Worm (Caenorhabditis elegans): ENCODE measurements around the gene dao-3.

dao-3 gene

DNA sequence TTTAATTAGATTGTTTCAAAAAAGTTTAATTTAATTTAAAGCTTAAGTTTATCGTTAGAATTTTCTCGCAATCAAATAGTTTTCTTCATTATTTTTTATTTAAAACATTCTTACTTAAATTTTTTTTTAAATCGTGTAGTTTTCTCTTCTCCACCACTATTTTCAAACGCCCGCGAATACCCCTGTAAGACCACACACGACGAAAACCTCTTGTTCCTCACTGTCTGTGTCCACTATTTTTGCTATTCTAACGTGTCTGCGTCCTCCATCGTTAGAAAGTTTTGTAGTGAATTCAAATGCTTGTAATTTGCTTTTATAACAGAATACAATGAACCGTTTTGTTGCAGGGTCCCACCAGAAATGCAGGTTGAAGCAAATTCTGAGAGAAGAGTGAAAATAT lies 45.4 kb downstream of the dao-3 start, which contains the start of gene xol-1:
Gene xol-1, plus strand, starts transcription at position 347 of the 400 bp plus-strand sequence.
- TF ChIP-seq sdc-2 (tag; optimal IDR thresholded peaks at IDR 0.05): peak; percentile 83
- TF ChIP-seq hlh-13 (GFP tag; optimal IDR thresholded peaks at IDR 0.05): no peak
- no peak for TF ChIP-seq eyg-1 (tag; optimal IDR thresholded peaks at IDR 0.05)

DNA sequence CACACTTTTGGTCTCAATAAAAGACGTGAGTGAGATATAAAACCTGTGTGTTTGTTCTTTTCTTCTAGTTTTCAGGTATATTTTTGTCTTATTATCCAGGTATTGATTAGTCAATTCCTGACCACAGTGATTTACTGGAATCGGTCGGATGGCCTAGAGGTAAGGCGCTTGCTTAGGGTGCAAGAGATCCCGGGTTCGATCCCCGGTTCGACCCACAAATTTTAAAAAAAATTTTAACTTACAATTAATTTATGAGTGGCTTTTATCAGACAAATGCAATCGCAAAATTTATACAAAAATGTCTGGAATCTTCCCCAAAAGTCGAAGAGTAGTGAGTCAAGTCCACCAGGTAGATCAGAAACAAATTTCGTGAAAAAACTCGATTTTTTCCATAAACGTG lies 49.0 kb downstream of the dao-3 start:
- TF ChIP-seq hlh-6 (tag; optimal IDR thresholded peaks at IDR 0.05) (no peak), hlh-8 (tag; optimal IDR thresholded peaks at IDR 0.05) (no peak)

DNA sequence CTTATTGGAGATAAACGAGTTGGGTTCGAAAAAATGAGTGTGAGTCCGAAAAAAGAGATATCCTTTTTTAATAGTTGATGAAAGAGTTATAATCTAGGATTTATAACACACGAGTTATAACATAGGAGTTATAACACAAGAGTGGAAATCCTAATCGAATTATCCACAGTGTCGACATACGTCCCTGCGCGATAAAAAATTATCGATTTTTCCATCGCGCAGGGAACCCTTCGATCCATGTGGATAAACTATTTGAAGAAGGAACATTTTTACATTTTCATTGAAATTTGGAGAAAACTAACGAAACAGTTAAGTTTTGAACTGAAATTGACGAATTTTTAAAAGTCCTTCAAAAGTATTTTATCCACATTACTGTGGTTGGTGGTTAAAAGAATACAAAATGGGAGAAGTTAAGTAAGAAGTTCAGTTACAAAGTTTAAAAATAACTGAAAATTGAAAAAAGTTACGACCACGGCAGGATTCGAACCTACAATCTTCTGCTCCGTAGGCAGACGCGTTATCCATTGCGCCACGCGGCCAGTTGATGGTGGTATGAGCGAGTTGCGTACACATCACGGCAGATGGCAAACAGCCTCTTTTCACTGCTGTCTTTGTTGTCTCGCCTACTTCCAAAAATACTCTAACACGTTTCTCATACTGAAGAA lies 50.0 kb downstream of the dao-3 start:
- TF ChIP-seq npax-4 (tag; optimal IDR thresholded peaks at IDR 0.05) (no peak), hlh-13 (GFP tag; optimal IDR thresholded peaks at IDR 0.05) (peak; percentile 38), tbx-7 (tag; optimal IDR thresholded peaks at IDR 0.05) (peak; percentile 17), pat-9 (tag; optimal IDR thresholded peaks at IDR 0.05) (peak; percentile 22), mec-3 (tag; optimal IDR thresholded peaks at IDR 0.05; ENCODE audit: borderline replicate concordance) (no peak), zip-5 (tag; optimal IDR thresholded peaks at IDR 0.05) (no peak), T23F11.4 (GFP tag; optimal IDR thresholded peaks at IDR 0.05) (no peak), pqm-1 (tag; optimal IDR thresholded peaks at IDR 0.05) (peak; percentile 66), gmeb-2 (tag; optimal IDR thresholded peaks at IDR 0.05) (no peak), nhr-11 (tag; optimal IDR thresholded peaks at IDR 0.05) (no peak), ceh-31 (tag; optimal IDR thresholded peaks at IDR 0.05) (peak; percentile 95), odd-2 (tag; optimal IDR thresholded peaks at IDR 0.05) (no peak), fkh-6 (tag; optimal IDR thresholded peaks at IDR 0.05) (no peak), syd-9 (tag; optimal IDR thresholded peaks at IDR 0.05) (peak; percentile 36), unc-86 (tag; optimal IDR thresholded peaks at IDR 0.05) (peak; percentile 71), ceh-19 (GFP tag; optimal IDR thresholded peaks at IDR 0.05) (no peak), K02D7.2 (tag; optimal IDR thresholded peaks at IDR 0.05) (no peak), pha-4 (tag; optimal IDR thresholded peaks at IDR 0.05) (no peak), ama-1 (optimal IDR thresholded peaks at IDR 0.05) (no peak), ref-2 (tag; optimal IDR thresholded peaks at IDR 0.05) (peak; percentile 95), elt-2 (tag; optimal IDR thresholded peaks at IDR 0.05) (peak; percentile 28), ceh-18 (tag; optimal IDR thresholded peaks at IDR 0.05) (peak; percentile 99), lim-6 (tag; optimal IDR thresholded peaks at IDR 0.05) (no peak), pax-1 (tag; optimal IDR thresholded peaks at IDR 0.05) (peak; percentile 69), eyg-1 (tag; optimal IDR thresholded peaks at IDR 0.05) (no peak), nfya-1 (tag; optimal IDR thresholded peaks at IDR 0.05) (peak; percentile 94), ceh-34 (tag; optimal IDR thresholded peaks at IDR 0.05) (peak; percentile 75), sdc-2 (tag; optimal IDR thresholded peaks at IDR 0.05) (peak; percentile 99), ceh-48 (tag; optimal IDR thresholded peaks at IDR 0.05) (peak; percentile 99), hlh-15 (tag; optimal IDR thresholded peaks at IDR 0.05) (no peak), ceh-30 (tag; optimal IDR thresholded peaks at IDR 0.05) (peak; percentile 71), fkh-10 (GFP tag; optimal IDR thresholded peaks at IDR 0.05) (peak; percentile 66), sox-2 (GFP tag; IDR thresholded peaks at IDR 0.05) (no peak), ztf-16 (tag; optimal IDR thresholded peaks at IDR 0.05) (no peak), C38D4.7 (GFP tag; optimal IDR thresholded peaks at IDR 0.05) (no peak), che-1 (tag; optimal IDR thresholded peaks at IDR 0.05) (no peak), nhr-232 (tag; optimal IDR thresholded peaks at IDR 0.05) (peak; percentile 2), hlh-30 (tag; optimal IDR thresholded peaks at IDR 0.05; ENCODE audit: insufficient read depth) (peak; percentile 76), pha-2 (tag; optimal IDR thresholded peaks at IDR 0.05) (no peak), hlh-8 (tag; optimal IDR thresholded peaks at IDR 0.05) (peak; percentile 2), pros-1 (tag; optimal IDR thresholded peaks at IDR 0.05) (peak; percentile 76), ceh-2 (tag; optimal IDR thresholded peaks at IDR 0.05) (peak; percentile 57), Y22D7AL.16 (tag; optimal IDR thresholded peaks at IDR 0.05) (no peak), ahr-1 (tag; optimal IDR thresholded peaks at IDR 0.05) (no peak), rnt-1 (tag; optimal IDR thresholded peaks at IDR 0.05) (peak; percentile 91), C08G9.2 (tag; optimal IDR thresholded peaks at IDR 0.05) (peak; percentile 46), ceh-14 (tag; optimal IDR thresholded peaks at IDR 0.05) (peak; percentile 63)

Measured in whole organism, late embryonic.